Fruit fly (Drosophila melanogaster): ENCODE results near the gene Yp3.

- TF ChIP-seq OdsH (GFP tag; optimal IDR thresholded peaks at IDR 0.05) (no peak), pan (optimal IDR thresholded peaks at IDR 0.05) (no peak), h (GFP tag; optimal IDR thresholded peaks at IDR 0.05) (no peak), usp (GFP tag; optimal IDR thresholded peaks at IDR 0.05) (no peak), Hr78 (GFP tag; optimal IDR thresholded peaks at IDR 0.05) (no peak), psq (GFP tag; optimal IDR thresholded peaks at IDR 0.05) (no peak), N (GFP tag; optimal IDR thresholded peaks at IDR 0.05) (no peak), Abd-B (GFP tag; optimal IDR thresholded peaks at IDR 0.05) (no peak), foxo (GFP tag; optimal IDR thresholded peaks at IDR 0.05) (no peak), dmrt93B (GFP tag; optimal IDR thresholded peaks at IDR 0.05) (no peak)
Observed at dm6 chrX:13786037-13786667, 26.8 kb downstream of the Yp3 start.

Data from whole organism, wandering third instar larva.